Worm (Caenorhabditis elegans) whole organism, mixed stage, embryonic: Measurements from ENCODE around the gene dyn-1.

ENCODE experiments used
- lin-13 ChIP-seq: fragments of 150-350 bp; optimal IDR thresholded peaks from 2 replicates; lab custom pipeline; 2014; ENCODE audit warnings: missing biosample characterization, missing genetic modification characterization
- nhr-237 ChIP-seq: fragments of 150-350 bp; optimal IDR thresholded peaks from 2 replicates; lab custom pipeline; 2014; ENCODE audit warnings: missing biosample characterization, missing genetic modification characterization
- snpc-4 ChIP-seq: fragments of 150-350 bp; optimal IDR thresholded peaks from 2 replicates; lab custom pipeline; 2014; ENCODE audit warnings: missing biosample characterization, missing genetic modification characterization

- no peak for TF ChIP-seq nhr-237 (tag; lab: Kevin White, UChicago)
- TF ChIP-seq snpc-4 (tag; lab: Kevin White, UChicago): no peak
- TF ChIP-seq lin-13 (tag; lab: Kevin White, UChicago): no peak
Observed at ce11 chrX:15609698-15610097, 41.0 kb downstream of the dyn-1 start.
